Worm (Caenorhabditis elegans): ENCODE data around the gene oac-41.

oac-41 gene

DNA sequence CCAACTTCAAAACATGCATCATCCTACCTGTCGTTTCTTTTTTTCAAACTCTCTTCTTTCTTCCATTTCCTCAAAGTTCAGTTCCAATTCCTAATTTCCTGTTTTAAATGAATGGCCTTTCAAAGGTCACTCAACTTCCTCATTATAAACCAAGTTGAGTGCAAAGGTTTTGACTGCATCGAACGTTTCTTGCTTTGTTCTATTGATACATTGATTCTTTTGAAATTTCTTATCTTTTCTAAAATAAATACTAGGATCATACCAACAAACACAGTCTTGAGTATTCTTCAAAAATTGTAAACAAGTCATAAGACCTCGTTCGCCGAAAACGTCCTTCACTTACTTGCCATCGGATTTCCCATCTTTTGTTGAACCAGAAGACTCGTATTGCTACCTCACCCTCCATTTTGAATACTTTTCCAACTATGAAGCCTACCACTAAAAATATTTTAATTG is 31.8 kb downstream of the oac-41 start, which contains the start of gene F59E11.7:
Gene F59E11.7, plus strand, starts transcription at position 51 of the 456 bp plus-strand sequence.
- no peak for TF ChIP-seq lin-54 (GFP tag; optimal IDR thresholded peaks at IDR 0.05)
- no peak for TF ChIP-seq Y67H2A.10 (GFP tag; conservative IDR thresholded peaks at IDR 0.05)
- no peak for TF ChIP-seq xnd-1 (tag; optimal IDR thresholded peaks at IDR 0.05)
- TF ChIP-seq snpc-1.1 (tag; optimal IDR thresholded peaks at IDR 0.05; ENCODE audit: insufficient read depth), result no peak
- no peak for TF ChIP-seq dox-1 (GFP tag; IDR thresholded peaks at IDR 0.05)
- no peak for TF ChIP-seq F57C9.4 (tag; optimal IDR thresholded peaks at IDR 0.05)
- no peak for TF ChIP-seq ztf-28 (GFP tag; IDR thresholded peaks at IDR 0.05)
- no peak for TF ChIP-seq aptf-3 (GFP tag; IDR thresholded peaks at IDR 0.05)
- no peak for TF ChIP-seq aptf-2 (GFP tag; conservative IDR thresholded peaks at IDR 0.05)
- TF ChIP-seq Y53G8AR.9 (GFP tag; conservative IDR thresholded peaks at IDR 0.05), result no peak
- no peak for TF ChIP-seq lin-40 (tag; optimal IDR thresholded peaks at IDR 0.05)
- no peak for TF ChIP-seq tlf-1 (GFP tag; optimal IDR thresholded peaks at IDR 0.05)
- no peak for TF ChIP-seq snpc-3.4 (tag; optimal IDR thresholded peaks at IDR 0.05)
- TF ChIP-seq F23B12.7 (tag; optimal IDR thresholded peaks at IDR 0.05; ENCODE audit: insufficient read depth), result no peak
- TF ChIP-seq sea-2 (GFP tag; IDR thresholded peaks at IDR 0.05), result no peak

DNA sequence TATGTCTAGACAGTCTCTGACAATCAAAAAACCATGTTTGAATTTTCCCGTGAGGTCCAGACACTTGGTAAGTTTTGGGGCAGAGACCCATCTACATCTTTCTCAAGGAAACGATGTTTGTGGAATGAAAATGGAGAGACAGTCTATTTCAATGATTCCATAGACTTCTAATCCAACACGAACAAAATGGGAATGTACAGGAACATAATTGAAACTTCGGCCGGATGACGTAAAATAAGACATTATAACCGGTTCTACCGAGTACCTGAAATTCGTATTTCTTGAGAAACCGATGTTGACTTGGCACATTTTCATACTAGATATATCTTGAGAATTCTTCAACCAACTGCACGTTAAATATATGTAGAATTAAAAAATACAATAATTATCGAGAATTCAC is 33.9 kb downstream of the oac-41 start, which contains the start of gene str-87:
Gene str-87, minus strand, starts transcription at position 101 of the 400 bp plus-strand sequence.
- TF ChIP-seq K12H6.12 (tag; optimal IDR thresholded peaks at IDR 0.05) (no peak), T26A5.8 (tag; optimal IDR thresholded peaks at IDR 0.05) (no peak), ceh-91 (GFP tag; IDR thresholded peaks at IDR 0.05) (no peak), ztf-18 (tag; optimal IDR thresholded peaks at IDR 0.05) (no peak), hmg-20 (GFP tag; IDR thresholded peaks at IDR 0.05) (no peak), hlh-12 (tag; optimal IDR thresholded peaks at IDR 0.05) (no peak), athp-1 (tag; optimal IDR thresholded peaks at IDR 0.05) (no peak), atf-7 (tag; optimal IDR thresholded peaks at IDR 0.05) (no peak)

DNA sequence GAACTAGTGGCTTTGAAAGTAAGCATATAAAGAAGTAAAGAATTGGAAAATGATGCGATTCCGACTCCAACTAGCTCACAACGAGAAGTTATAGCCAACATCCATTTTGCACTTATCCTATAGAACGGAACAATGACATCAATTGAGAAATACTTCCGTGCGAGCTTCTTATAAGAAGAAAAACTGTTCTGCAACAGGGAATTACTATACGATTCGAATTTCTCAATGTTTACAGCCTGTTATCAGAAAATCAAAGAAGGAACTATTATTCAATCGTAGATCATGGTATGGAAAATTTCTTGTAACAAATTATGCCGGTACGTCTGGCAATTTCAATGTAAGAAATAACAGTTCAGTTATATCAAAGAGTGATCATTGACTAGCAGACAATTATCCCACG is 36.2 kb downstream of the oac-41 start, which contains the start of gene str-85:
Gene str-85, minus strand, starts transcription at position 101 of the 400 bp plus-strand sequence.
- TF ChIP-seq Y95B8A.8 (GFP tag; IDR thresholded peaks at IDR 0.05) (no peak), K11D2.4 (GFP tag; IDR thresholded peaks at IDR 0.05) (no peak), sea-2 (GFP tag; IDR thresholded peaks at IDR 0.05) (no peak), unc-130 (GFP tag; optimal IDR thresholded peaks at IDR 0.05) (no peak), atf-7 (tag; optimal IDR thresholded peaks at IDR 0.05) (no peak), ceh-79 (tag; optimal IDR thresholded peaks at IDR 0.05) (no peak), nhr-90 (tag; optimal IDR thresholded peaks at IDR 0.05) (no peak), hrde-1 (tag; optimal IDR thresholded peaks at IDR 0.05; ENCODE audit: borderline replicate concordance) (no peak), F10E7.11 (tag; optimal IDR thresholded peaks at IDR 0.05) (no peak)

DNA sequence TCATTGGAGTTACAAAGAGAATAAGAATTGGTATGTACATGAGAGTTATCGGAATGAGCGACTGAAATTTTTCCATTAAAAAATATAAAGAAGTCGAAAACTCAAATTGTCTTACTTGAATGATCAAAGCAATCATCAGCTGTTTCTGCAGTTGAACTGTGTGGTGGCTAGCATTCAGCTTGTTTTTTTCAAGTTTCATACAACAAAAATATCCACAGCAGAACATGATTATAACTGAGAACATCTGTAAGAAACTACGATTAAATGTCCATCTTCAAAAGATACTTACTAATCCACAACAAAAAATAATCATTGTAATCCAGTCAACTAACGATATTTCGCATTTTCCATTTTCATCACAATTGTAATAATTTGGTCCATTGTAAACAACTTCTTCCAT is 37.2 kb downstream of the oac-41 start:
- no peak for TF ChIP-seq lin-54 (GFP tag; optimal IDR thresholded peaks at IDR 0.05)
- TF ChIP-seq rpc-1 (optimal IDR thresholded peaks at IDR 0.05), result no peak
- TF ChIP-seq rpc-1 (tag; optimal IDR thresholded peaks at IDR 0.05), result no peak
- TF ChIP-seq hsf-1 (GFP tag; IDR thresholded peaks at IDR 0.05), result no peak
- TF ChIP-seq ztf-3 (GFP tag; optimal IDR thresholded peaks at IDR 0.05), result no peak
- no peak for TF ChIP-seq aptf-3 (GFP tag; IDR thresholded peaks at IDR 0.05)
- no peak for TF ChIP-seq D2030.7 (GFP tag; IDR thresholded peaks at IDR 0.05)
- no peak for TF ChIP-seq fkh-3 (tag; optimal IDR thresholded peaks at IDR 0.05)
- TF ChIP-seq cebp-1 (GFP tag; IDR thresholded peaks at IDR 0.05), result no peak
- no peak for TF ChIP-seq cebp-1 (tag; optimal IDR thresholded peaks at IDR 0.05)
- no peak for TF ChIP-seq cebp-2 (GFP tag; IDR thresholded peaks at IDR 0.05)
- TF ChIP-seq hmg-20 (GFP tag; IDR thresholded peaks at IDR 0.05), result no peak

Data from whole organism, young adult.